Worm (Caenorhabditis elegans): ENCODE data around the gene nhr-262.

The nhr-262 gene

ce11 chrV:16950036-16950435 is 45.3 kb downstream of the nhr-262 start:
- TF ChIP-seq lag-1 (GFP tag; IDR thresholded peaks at IDR 0.05) (no peak), madf-3 (GFP tag; IDR thresholded peaks at IDR 0.05) (0 out of 2 replicates have a peak, but pooled peaks have one; percentile 42), T26A5.8 (tag; optimal IDR thresholded peaks at IDR 0.05) (no peak), Y53F4B.3 (GFP tag; IDR thresholded peaks at IDR 0.05) (no peak), xnd-1 (tag; optimal IDR thresholded peaks at IDR 0.05) (peak; percentile 84), somi-1 (GFP tag; optimal IDR thresholded peaks at IDR 0.05) (no peak), madf-6 (GFP tag; IDR thresholded peaks at IDR 0.05) (peak; percentile 90), zim-3 (tag; optimal IDR thresholded peaks at IDR 0.05) (no peak), dpl-1 (GFP tag; optimal IDR thresholded peaks at IDR 0.05) (peak; percentile 38), snpc-4 (GFP tag; optimal IDR thresholded peaks at IDR 0.05) (no peak), snpc-4 (tag; optimal IDR thresholded peaks at IDR 0.05) (peak in 1 of 4 experiments; percentile 40), ama-1 (optimal IDR thresholded peaks at IDR 0.05) (no peak), ama-1 (GFP tag; optimal IDR thresholded peaks at IDR 0.05) (no peak), efl-1 (GFP tag; optimal IDR thresholded peaks at IDR 0.05) (peak; percentile 79), hlh-12 (tag; optimal IDR thresholded peaks at IDR 0.05) (no peak), attf-6 (GFP tag; IDR thresholded peaks at IDR 0.05) (peak; percentile 78), madf-8 (GFP tag; conservative IDR thresholded peaks at IDR 0.05) (peak; percentile 78), nfya-1 (tag; optimal IDR thresholded peaks at IDR 0.05; ENCODE audit: borderline replicate concordance, insufficient read depth) (no peak)

- TF ChIP-seq gei-17 (GFP tag; optimal IDR thresholded peaks at IDR 0.05) (no peak), pha-4 (tag; optimal IDR thresholded peaks at IDR 0.05) (no peak), lin-40 (tag; optimal IDR thresholded peaks at IDR 0.05) (no peak), B0019.2 (GFP tag; conservative IDR thresholded peaks at IDR 0.05) (no peak), sea-2 (GFP tag; IDR thresholded peaks at IDR 0.05) (no peak), zfh-2 (GFP tag; conservative IDR thresholded peaks at IDR 0.05) (no peak), cebp-2 (GFP tag; IDR thresholded peaks at IDR 0.05) (no peak), K11D2.4 (GFP tag; IDR thresholded peaks at IDR 0.05) (no peak), die-1 (tag; optimal IDR thresholded peaks at IDR 0.05) (no peak), nfya-2 (GFP tag; IDR thresholded peaks at IDR 0.05) (no peak), snpc-1.3 (tag; optimal IDR thresholded peaks at IDR 0.05; ENCODE audit: insufficient read depth) (no peak)
These were observed 46.8 kb downstream of the nhr-262 start, which contains the start of gene clec-238 for ce11 chrV:16951504-16951903. Gene clec-238, plus strand, starts transcription at chrV:16951804.

ce11 chrV:16954766-16955165 is 50.1 kb downstream of the nhr-262 start, which contains the start of gene srh-206:
Gene srh-206, minus strand, starts transcription at chrV:16954866.
- TF ChIP-seq hlh-26 (GFP tag; conservative IDR thresholded peaks at IDR 0.05): no peak
- no peak for TF ChIP-seq pha-4 (tag; optimal IDR thresholded peaks at IDR 0.05)
- TF ChIP-seq F57C9.4 (tag; optimal IDR thresholded peaks at IDR 0.05): no peak
- TF ChIP-seq lin-26 (GFP tag; IDR thresholded peaks at IDR 0.05): no peak
- no peak for TF ChIP-seq attf-5 (GFP tag; optimal IDR thresholded peaks at IDR 0.05)
- no peak for TF ChIP-seq tbp1 (GFP tag; optimal IDR thresholded peaks at IDR 0.05)
- no peak for TF ChIP-seq zfh-2 (GFP tag; conservative IDR thresholded peaks at IDR 0.05)
- TF ChIP-seq ceh-27 (GFP tag; optimal IDR thresholded peaks at IDR 0.05): no peak
- no peak for TF ChIP-seq Y53F4B.3 (GFP tag; IDR thresholded peaks at IDR 0.05)
- no peak for TF ChIP-seq die-1 (tag; optimal IDR thresholded peaks at IDR 0.05)

- no peak for TF ChIP-seq bed-1 (GFP tag; IDR thresholded peaks at IDR 0.05)
- no peak for TF ChIP-seq dox-1 (GFP tag; IDR thresholded peaks at IDR 0.05)
- no peak for TF ChIP-seq ztf-6 (GFP tag; IDR thresholded peaks at IDR 0.05)
- no peak for TF ChIP-seq gei-17 (GFP tag; optimal IDR thresholded peaks at IDR 0.05)
- TF ChIP-seq ZK185.1 (tag; optimal IDR thresholded peaks at IDR 0.05; ENCODE audit: poor library complexity, severe bottlenecking): no peak
- TF ChIP-seq ceh-40 (GFP tag; IDR thresholded peaks at IDR 0.05): no peak
These were observed 51.5 kb downstream of the nhr-262 start, which contains the start of gene clec-239 for ce11 chrV:16956229-16956628. Gene clec-239, plus strand, starts transcription at chrV:16956529.
